Worm (Caenorhabditis elegans): ENCODE data around the gene sbt-1.

DNA sequence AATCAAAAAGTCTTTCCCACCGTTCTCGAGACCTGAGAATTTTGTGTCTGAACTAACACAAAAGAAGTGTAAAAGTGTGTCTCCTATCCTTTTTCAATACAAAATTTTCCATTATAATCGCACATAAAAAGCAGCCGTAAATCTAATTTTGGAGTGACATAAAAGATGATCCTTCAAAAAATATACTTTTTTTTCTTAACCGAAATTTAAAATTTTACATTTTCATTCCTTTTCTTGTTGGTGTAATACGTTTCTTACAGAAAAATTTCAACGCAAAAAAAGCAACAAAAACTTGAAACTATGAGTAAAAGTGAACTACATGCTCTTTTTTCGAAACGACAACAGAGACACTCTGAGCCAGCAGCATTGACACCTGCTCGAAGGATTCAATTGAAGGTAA, 21.6 kb downstream of the sbt-1 start, which contains the start of gene Y44A6D.6:
- TF ChIP-seq nhr-237 (tag; optimal IDR thresholded peaks at IDR 0.05) = no peak
- no peak for TF ChIP-seq ztf-11 (tag; optimal IDR thresholded peaks at IDR 0.05)
- no peak for TF ChIP-seq ama-1 (optimal IDR thresholded peaks at IDR 0.05)
